Fruit fly (Drosophila melanogaster) whole organism, adult: ENCODE results near the gene Sas-4.

Experiments used
- CG11617 ChIP-seq: fragments of 200-800 bp; sonication (Bioruptor generic); optimal IDR thresholded peaks from 2 replicates; lab custom pipeline; 2017; ENCODE audit warnings: mild to moderate bottlenecking, missing biosample characterization, missing genetic modification reagents, missing genetic modification characterization
- CG12768 ChIP-seq: fragments of 200-800 bp; sonication (Bioruptor generic); optimal IDR thresholded peaks from 2 replicates; lab custom pipeline; 2017; ENCODE audit warnings: missing biosample characterization, missing genetic modification characterization, mild to moderate bottlenecking, moderate library complexity, missing genetic modification reagents
- CG14711 ChIP-seq: fragments of 200-800 bp; sonication (Bioruptor generic); optimal IDR thresholded peaks from 2 replicates; lab custom pipeline; 2018; ENCODE audit warnings: missing biosample characterization, mild to moderate bottlenecking, missing genetic modification characterization, moderate library complexity
- CG1620 ChIP-seq: fragments of 200-800 bp; sonication (Bioruptor generic); optimal IDR thresholded peaks from 2 replicates; lab custom pipeline; 2016; ENCODE audit warnings: missing biosample characterization, missing genetic modification characterization
- CG33017 ChIP-seq: fragments of 200-800 bp; sonication (Bioruptor generic); optimal IDR thresholded peaks from 2 replicates; lab custom pipeline; 2018; ENCODE audit warnings: missing biosample characterization, mild to moderate bottlenecking, missing genetic modification characterization, moderate library complexity
- CG5204 ChIP-seq: fragments of 200-800 bp; sonication (Bioruptor generic); optimal IDR thresholded peaks from 2 replicates; lab custom pipeline; 2016; ENCODE audit warnings: missing biosample characterization, missing genetic modification characterization
- CG7045 ChIP-seq: fragments of 200-800 bp; sonication (Bioruptor generic); optimal IDR thresholded peaks from 2 replicates; lab custom pipeline; 2017; ENCODE audit warnings: missing biosample characterization, mild to moderate bottlenecking, missing genetic modification characterization
- CG7101 ChIP-seq: fragments of 200-800 bp; sonication (Bioruptor generic); optimal IDR thresholded peaks from 2 replicates; lab custom pipeline; 2018; ENCODE audit warnings: missing biosample characterization, mild to moderate bottlenecking, missing genetic modification characterization, moderate library complexity
- Clk ChIP-seq: fragments of 200-800 bp; sonication (Bioruptor generic); optimal IDR thresholded peaks from 2 replicates; lab custom pipeline; 2017; ENCODE audit warnings: missing biosample characterization, missing genetic modification characterization
- Crg-1 ChIP-seq: fragments of 200-800 bp; sonication (Bioruptor generic); optimal IDR thresholded peaks from 2 replicates; lab custom pipeline; 2016; ENCODE audit warnings: missing biosample characterization, missing genetic modification characterization
- Hr96 ChIP-seq: fragments of 200-800 bp; sonication (Bioruptor generic); optimal IDR thresholded peaks from 2 replicates; lab custom pipeline; 2016; ENCODE audit warnings: missing biosample characterization, missing genetic modification characterization
- Mnt ChIP-seq: fragments of 200-800 bp; sonication (Bioruptor generic); optimal IDR thresholded peaks from 2 replicates; lab custom pipeline; 2016; ENCODE audit warnings: missing biosample characterization, mild to moderate bottlenecking, missing genetic modification characterization
- bab1 ChIP-seq: fragments of 200-800 bp; sonication (Bioruptor generic); optimal IDR thresholded peaks from 3 replicates; lab custom pipeline; 2019; ENCODE audit warnings: missing biosample characterization, mild to moderate bottlenecking, missing genetic modification characterization, moderate library complexity
- cic ChIP-seq: fragments of 200-800 bp; sonication (Bioruptor generic); optimal IDR thresholded peaks from 2 replicates; lab custom pipeline; 2017; ENCODE audit warnings: missing biosample characterization, mild to moderate bottlenecking, missing genetic modification characterization, moderate library complexity
- cnc ChIP-seq, 2 experiments: fragments of >200 bp; optimal IDR thresholded peaks; 2 replicates each; lab custom pipeline; 2017
- kay ChIP-seq: fragments of 200-800 bp; sonication (Bioruptor generic); peaks from one replicate; lab custom pipeline; 2016; ENCODE audit warnings: missing biosample characterization, missing genetic modification characterization, borderline replicate concordance
- ovo ChIP-seq: fragments of 200-800 bp; sonication (Bioruptor generic); optimal IDR thresholded peaks from 2 replicates; lab custom pipeline; 2016; ENCODE audit warnings: missing biosample characterization, missing genetic modification characterization
- pad ChIP-seq: fragments of 200-800 bp; sonication (Bioruptor generic); optimal IDR thresholded peaks from 3 replicates; lab custom pipeline; 2017; ENCODE audit warnings: missing biosample characterization, missing genetic modification characterization, mild to moderate bottlenecking, moderate library complexity, missing genetic modification reagents
- tj ChIP-seq: fragments of 200-800 bp; sonication (Bioruptor generic); optimal IDR thresholded peaks from 3 replicates; lab custom pipeline; 2017; ENCODE audit warnings: missing biosample characterization, mild to moderate bottlenecking, missing genetic modification characterization, moderate library complexity
- toe ChIP-seq: fragments of 200-800 bp; sonication (Bioruptor generic); optimal IDR thresholded peaks from 2 replicates; lab custom pipeline; 2016; ENCODE audit warnings: missing biosample characterization, missing genetic modification characterization

Sas-4 gene

DNA sequence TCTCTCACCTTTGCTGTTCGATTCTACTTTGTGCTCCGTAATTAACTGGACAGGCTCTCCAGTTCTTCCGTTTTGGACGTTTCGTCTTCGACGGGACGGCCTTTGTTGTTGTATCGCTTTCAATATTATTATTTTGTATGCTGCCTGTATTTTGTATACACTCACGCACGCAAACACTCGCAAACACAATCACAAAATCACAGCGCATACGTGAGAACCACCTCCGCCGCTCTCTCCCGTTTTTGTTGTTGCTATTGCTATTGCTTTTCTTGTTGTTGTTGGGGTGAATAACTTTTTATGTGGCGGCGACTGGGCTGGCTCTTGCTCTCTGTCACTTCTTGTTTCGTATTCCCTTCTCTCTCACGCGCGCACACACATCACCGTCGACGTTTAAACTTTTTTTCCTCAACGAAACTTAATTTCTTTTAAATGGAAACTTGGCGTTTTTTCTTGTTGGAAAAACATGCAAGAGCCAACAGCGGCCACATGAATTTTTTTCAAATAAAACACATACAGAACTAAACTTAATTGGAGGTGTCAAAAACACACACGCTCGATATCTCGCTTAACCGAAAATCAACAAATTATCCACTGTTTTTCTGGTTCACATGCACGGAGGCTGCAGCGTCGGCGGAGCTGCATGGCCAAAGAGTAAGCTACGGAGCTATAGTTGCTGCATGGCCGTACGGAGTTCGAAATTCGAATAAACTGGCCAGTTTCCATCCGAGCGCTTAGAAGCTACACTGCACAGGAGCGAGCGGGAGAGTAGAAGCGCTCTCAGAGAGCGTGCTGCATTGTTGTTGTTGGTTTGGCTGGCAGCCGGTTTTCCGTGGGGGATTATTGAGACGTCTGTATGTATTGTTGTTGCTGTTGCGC is 43.2 kb upstream of the Sas-4 start:
- TF ChIP-seq pad (peak; percentile 3), CG11617 (no peak), CG14711 (no peak), Hr96 (no peak), kay (GFP tag; lab: Kevin White, UChicago) (peak; percentile 38)

DNA sequence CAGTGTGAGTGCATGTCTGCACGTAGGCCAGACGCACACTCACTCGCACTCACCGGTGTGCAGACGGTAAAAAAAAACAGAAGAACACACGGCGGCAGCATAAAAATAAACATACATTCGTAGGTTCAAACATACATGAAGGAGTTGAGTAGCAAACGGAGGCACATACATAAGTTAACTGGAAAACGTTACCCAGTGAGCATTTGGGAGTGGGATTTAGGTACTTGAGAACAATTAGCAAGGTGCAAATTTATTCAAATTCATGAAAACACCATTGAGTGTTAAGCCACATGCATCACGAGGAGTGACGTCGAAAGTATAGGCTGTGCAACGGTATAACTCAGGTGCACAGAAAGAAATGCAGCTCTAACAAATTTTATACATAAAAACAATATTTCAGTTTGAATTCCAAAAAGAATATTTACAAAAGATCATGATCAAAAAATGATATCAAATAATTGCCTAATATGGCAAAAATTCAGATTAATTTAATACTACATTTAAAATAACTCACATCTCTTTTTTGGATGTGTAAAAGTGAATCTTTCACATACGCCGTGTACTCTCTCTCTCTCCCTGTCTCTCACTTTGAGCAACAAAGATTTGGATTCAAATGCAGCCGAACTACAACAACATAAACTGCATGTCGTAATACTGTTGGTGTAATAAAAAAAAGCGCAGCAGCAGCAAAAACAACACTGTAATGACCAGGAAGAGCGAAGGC is 42.4 kb upstream of the Sas-4 start:
- TF ChIP-seq cnc (optimal IDR thresholded peaks at IDR 0.05; lab: Kevin White, UChicago) (no peak), CG5204 (GFP tag; lab: Kevin White, UChicago) (peak; percentile 73), pad (peak; percentile 77), kay (GFP tag; lab: Kevin White, UChicago) (no peak), cic (GFP tag; lab: Kevin White, UChicago) (no peak), CG33017 (tag; lab: Kevin White, UChicago) (peak; percentile 88), CG1620 (GFP tag; lab: Kevin White, UChicago) (peak; percentile 63), toe (GFP tag; lab: Kevin White, UChicago) (peak; percentile 51), CG12768 (GFP tag; lab: Kevin White, UChicago) (peak; percentile 47), Crg-1 (GFP tag; lab: Kevin White, UChicago) (peak; percentile 44), Clk (peak; percentile 57), Hr96 (peak; percentile 73), CG11617 (peak; percentile 74), Mnt (GFP tag; lab: Kevin White, UChicago) (peak; percentile 2), CG7045 (GFP tag; lab: Kevin White, UChicago) (peak; percentile 84), CG7101 (peak; percentile 91), ovo (GFP tag; lab: Kevin White, UChicago) (peak; percentile 70), tj (peak; percentile 84), CG14711 (peak; percentile 91), bab1 (GFP tag; lab: Kevin White, UChicago) (peak; percentile 91)

DNA sequence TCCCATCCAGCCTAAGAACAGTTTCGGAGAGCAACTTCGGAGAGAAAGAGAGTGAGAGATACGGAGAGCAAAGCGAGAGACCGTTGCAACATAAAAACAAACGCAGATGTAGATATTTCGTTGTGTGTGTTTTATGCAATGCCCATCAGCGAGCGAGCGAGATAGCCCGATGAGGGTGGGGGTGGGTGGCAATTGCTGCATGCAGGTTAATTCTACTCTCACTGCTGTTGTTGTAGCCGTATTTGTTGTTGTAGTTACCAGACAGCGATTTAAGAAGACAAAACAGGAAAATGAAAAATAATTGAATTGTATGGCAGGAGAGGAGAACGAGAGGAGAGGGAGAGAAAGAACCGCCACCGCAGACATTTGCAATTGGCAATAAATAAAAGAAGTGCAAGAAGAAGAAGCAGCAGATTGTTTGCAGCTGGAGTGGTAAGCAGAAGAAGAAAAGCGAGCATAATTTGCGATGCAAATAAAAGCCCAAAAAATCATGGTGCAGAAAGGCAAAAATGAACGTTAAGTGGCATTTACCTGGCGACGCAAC is 41.3 kb upstream of the Sas-4 start:
- no peak for TF ChIP-seq CG7101
- no peak for TF ChIP-seq cic (GFP tag; lab: Kevin White, UChicago)
- TF ChIP-seq Clk, result no peak
- TF ChIP-seq CG7045 (GFP tag; lab: Kevin White, UChicago), result no peak
- TF ChIP-seq CG14711, result no peak
- TF ChIP-seq cnc (optimal IDR thresholded peaks at IDR 0.05; lab: Kevin White, UChicago), result no peak
- TF ChIP-seq CG11617, result no peak
- no peak for TF ChIP-seq CG12768 (GFP tag; lab: Kevin White, UChicago)
- TF ChIP-seq CG1620 (GFP tag; lab: Kevin White, UChicago), result no peak
- no peak for TF ChIP-seq pad
- no peak for TF ChIP-seq tj

DNA sequence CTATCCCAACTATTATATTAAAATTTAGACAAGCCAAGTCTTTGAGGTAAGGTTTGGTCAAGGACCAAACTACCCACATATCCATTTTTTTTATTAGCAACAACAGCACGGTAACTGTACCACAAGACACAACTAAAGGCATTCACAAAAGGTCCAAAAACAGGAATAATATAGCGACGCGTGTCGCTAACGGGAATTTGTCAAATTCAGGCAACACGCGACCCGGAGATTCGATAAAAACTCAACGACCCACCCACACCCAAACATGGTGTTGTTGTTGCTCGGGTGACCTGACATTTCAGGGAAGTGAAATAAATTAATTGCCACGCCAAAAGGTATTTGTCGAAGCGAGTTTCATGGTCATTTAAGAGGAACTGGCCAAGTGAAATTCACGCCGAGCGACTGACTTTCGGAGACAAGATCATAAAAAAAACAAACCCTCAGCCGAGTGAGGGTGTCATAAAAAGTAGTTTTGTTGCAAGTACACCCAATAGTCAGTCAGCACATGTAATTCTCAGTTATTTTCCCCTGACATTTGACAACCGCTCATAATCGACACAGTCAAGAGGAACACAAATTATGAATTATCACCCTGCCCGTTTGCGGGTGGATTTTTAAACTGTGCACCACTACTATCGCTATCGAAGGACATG is 39.8 kb upstream of the Sas-4 start:
- TF ChIP-seq Crg-1 (GFP tag; lab: Kevin White, UChicago), result no peak
- no peak for TF ChIP-seq CG12768 (GFP tag; lab: Kevin White, UChicago)
- TF ChIP-seq Clk, result no peak
- no peak for TF ChIP-seq tj
- TF ChIP-seq CG11617, result no peak
- TF ChIP-seq toe (GFP tag; lab: Kevin White, UChicago), result no peak
- TF ChIP-seq bab1 (GFP tag; lab: Kevin White, UChicago), result no peak
- no peak for TF ChIP-seq kay (GFP tag; lab: Kevin White, UChicago)
- TF ChIP-seq Hr96, result no peak
- no peak for TF ChIP-seq pad
- TF ChIP-seq Mnt (GFP tag; lab: Kevin White, UChicago), result no peak
- no peak for TF ChIP-seq CG1620 (GFP tag; lab: Kevin White, UChicago)
- no peak for TF ChIP-seq CG7101

DNA sequence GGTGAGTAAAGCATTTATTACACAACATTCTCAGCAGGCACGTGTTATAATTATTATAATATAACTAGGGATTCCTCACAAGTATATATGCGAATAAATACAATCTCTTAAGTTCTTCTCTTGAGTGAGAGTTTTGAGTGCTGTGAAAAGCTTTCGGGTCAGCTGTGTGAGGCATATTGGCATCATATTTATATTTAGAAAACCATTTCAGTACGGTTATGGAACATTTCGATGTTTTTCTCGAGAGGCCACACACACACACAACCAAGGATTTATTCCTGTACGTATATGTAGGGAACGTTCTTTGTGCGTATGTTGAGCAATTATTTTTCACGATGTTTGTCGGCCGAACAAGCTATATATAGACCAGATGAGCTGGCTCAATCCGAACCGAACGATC is 38.2 kb upstream of the Sas-4 start:
- TF ChIP-seq pad (no peak), cic (GFP tag; lab: Kevin White, UChicago) (no peak), CG5204 (GFP tag; lab: Kevin White, UChicago) (no peak), CG1620 (GFP tag; lab: Kevin White, UChicago) (no peak), Clk (no peak), tj (no peak), Crg-1 (GFP tag; lab: Kevin White, UChicago) (no peak), CG12768 (GFP tag; lab: Kevin White, UChicago) (no peak), Mnt (GFP tag; lab: Kevin White, UChicago) (no peak), Hr96 (no peak), CG11617 (no peak), CG7045 (GFP tag; lab: Kevin White, UChicago) (no peak), cnc (optimal IDR thresholded peaks at IDR 0.05; lab: Kevin White, UChicago) (no peak), toe (GFP tag; lab: Kevin White, UChicago) (no peak), CG7101 (no peak), CG33017 (tag; lab: Kevin White, UChicago) (no peak), kay (GFP tag; lab: Kevin White, UChicago) (no peak), ovo (GFP tag; lab: Kevin White, UChicago) (no peak), CG14711 (no peak), bab1 (GFP tag; lab: Kevin White, UChicago) (no peak)
